Worm (Caenorhabditis elegans): ENCODE data around the gene K01A2.4.

- no peak for TF ChIP-seq mep-1 (tag; optimal IDR thresholded peaks at IDR 0.05)
- TF ChIP-seq pha-4 (tag; optimal IDR thresholded peaks at IDR 0.05): no peak
- TF ChIP-seq blmp-1 (tag; optimal IDR thresholded peaks at IDR 0.05): no peak
- no peak for TF ChIP-seq nhr-28 (tag; optimal IDR thresholded peaks at IDR 0.05)
- no peak for TF ChIP-seq tbx-8 (GFP tag; optimal IDR thresholded peaks at IDR 0.05)
- TF ChIP-seq elt-1 (tag; optimal IDR thresholded peaks at IDR 0.05; ENCODE audit: borderline replicate concordance, insufficient read depth): no peak
- TF ChIP-seq unc-62 (GFP tag; optimal IDR thresholded peaks at IDR 0.05): no peak
- TF ChIP-seq unc-39 (tag; optimal IDR thresholded peaks at IDR 0.05): no peak
- no peak for TF ChIP-seq nhr-12 (tag; optimal IDR thresholded peaks at IDR 0.05)
- TF ChIP-seq ham-2 (GFP tag; optimal IDR thresholded peaks at IDR 0.05): no peak
- no peak for TF ChIP-seq ztf-11 (tag; optimal IDR thresholded peaks at IDR 0.05)
- no peak for TF ChIP-seq ceh-39 (tag; optimal IDR thresholded peaks at IDR 0.05)
These were observed 40.5 kb downstream of the K01A2.4 start, which contains the start of gene D1069.3 for ce11 chrII:347734-348133.
